Worm (Caenorhabditis elegans) whole organism, L4 larva: ENCODE measurements around the gene unc-41.

Experiments
- D1046.2 ChIP-seq: fragments of 200-800 bp; sonication (Bioruptor generic); IDR thresholded peaks from 2 replicates; pipeline ENCODE4 v1.3.6; 2022; ENCODE audit warnings: missing genetic modification characterization, missing compliant biosample characterization
- F10B5.3 ChIP-seq: sonication (generic microtip); optimal IDR thresholded peaks from 2 replicates; lab custom pipeline; 2016; ENCODE audit warnings: mild to moderate bottlenecking, missing genetic modification characterization, missing compliant biosample characterization
- F26F4.8 ChIP-seq: fragments of 200-800 bp; sonication (Bioruptor generic); conservative IDR thresholded peaks from 2 replicates; pipeline ENCODE4 v1.3.6; 2022; ENCODE audit warnings: missing genetic modification characterization, missing compliant biosample characterization
- Y75B8A.6 ChIP-seq: fragments of 200-800 bp; sonication (Bioruptor generic); IDR thresholded peaks from 2 replicates; pipeline ENCODE4 v1.3.6; 2022; ENCODE audit warnings: missing genetic modification reagents, missing genetic modification characterization, missing compliant biosample characterization
- ZK337.2 ChIP-seq: fragments of 200-800 bp; sonication (Bioruptor generic); IDR thresholded peaks from 2 replicates; pipeline ENCODE4 v1.3.6; 2022; ENCODE audit warnings: missing genetic modification reagents, missing genetic modification characterization, missing compliant biosample characterization
- ZK546.5 ChIP-seq, 2 experiments: sonication (generic microtip); optimal IDR thresholded peaks; 2 replicates each; lab custom pipeline; 2017; ENCODE audit warnings: missing biosample characterization in 2 of 2, missing genetic modification characterization in 2 of 2
- aha-1 ChIP-seq: fragments of 150-350 bp; peaks from one replicate; lab custom pipeline; 2014; ENCODE audit warnings: missing biosample characterization, missing genetic modification characterization
- attf-4 ChIP-seq: sonication (generic microtip); optimal IDR thresholded peaks from 3 replicates; lab custom pipeline; 2017; ENCODE audit warnings: missing biosample characterization, missing genetic modification characterization
- ceh-20 ChIP-seq: fragments of 200-800 bp; sonication (Bioruptor generic); IDR thresholded peaks from 2 replicates; pipeline ENCODE4 v1.3.6; 2022; ENCODE audit warnings: missing genetic modification reagents, missing genetic modification characterization, missing compliant biosample characterization
- ceh-44 ChIP-seq: fragments of 200-800 bp; sonication (Bioruptor generic); IDR thresholded peaks from 2 replicates; pipeline ENCODE4 v1.3.6; 2022; ENCODE audit warnings: missing genetic modification reagents, missing genetic modification characterization, missing compliant biosample characterization
- ceh-62 ChIP-seq: sonication (generic microtip); optimal IDR thresholded peaks from 2 replicates; lab custom pipeline; 2017; ENCODE audit warnings: missing biosample characterization, missing genetic modification characterization
- ceh-82 ChIP-seq: sonication (generic microtip); optimal IDR thresholded peaks from 2 replicates; lab custom pipeline; 2017; ENCODE audit warnings: missing biosample characterization, missing genetic modification characterization
- ces-1 ChIP-seq: fragments of 150-350 bp; sonication (generic microtip); optimal IDR thresholded peaks from 4 replicates; lab custom pipeline; 2014; ENCODE audit warnings: missing biosample characterization, missing genetic modification reagents, missing genetic modification characterization
- cey-2 ChIP-seq: sonication (generic microtip); optimal IDR thresholded peaks from 3 replicates; lab custom pipeline; 2017; ENCODE audit warnings: missing genetic modification characterization, mild to moderate bottlenecking, missing compliant biosample characterization, antibody characterized with exemption, borderline replicate concordance; ENCODE audit not compliant: insufficient read depth
- daf-12 ChIP-seq: fragments of 150-350 bp; optimal IDR thresholded peaks from 2 replicates; lab custom pipeline; 2014; ENCODE audit warnings: missing biosample characterization, missing genetic modification reagents, missing genetic modification characterization
- daf-16 ChIP-seq, 3 experiments: sonication (generic microtip); optimal IDR thresholded peaks; 2 replicates each; lab custom pipeline; 2016 to 2017; ENCODE audit warnings: missing genetic modification characterization in 3 of 3, missing genetic modification reagents in 3 of 3, mild to moderate bottlenecking in 2 of 3, missing compliant biosample characterization in 2 of 3, missing biosample characterization in 1 of 3, moderate library complexity in 1 of 3
- daf-19 ChIP-seq: fragments of 200-800 bp; sonication (Bioruptor generic); conservative IDR thresholded peaks from 2 replicates; pipeline ENCODE4 v1.3.6; 2022; ENCODE audit warnings: missing genetic modification characterization, missing compliant biosample characterization
- dmd-6 ChIP-seq: fragments of 200-800 bp; sonication (Bioruptor generic); IDR thresholded peaks from 2 replicates; pipeline ENCODE4 v1.3.6; 2022; ENCODE audit warnings: missing genetic modification reagents, missing genetic modification characterization, missing compliant biosample characterization
- dmd-8 ChIP-seq: fragments of 200-800 bp; sonication (Bioruptor generic); IDR thresholded peaks from 2 replicates; pipeline ENCODE4 v1.3.6; 2022; ENCODE audit warnings: missing genetic modification characterization, missing compliant biosample characterization
- dpl-1 ChIP-seq: fragments of 150-350 bp; optimal IDR thresholded peaks from 2 replicates; lab custom pipeline; 2014; ENCODE audit warnings: missing biosample characterization, missing genetic modification reagents, missing genetic modification characterization
- duxl-1 ChIP-seq: sonication (generic microtip); optimal IDR thresholded peaks from 2 replicates; lab custom pipeline; 2016; ENCODE audit warnings: mild to moderate bottlenecking, missing genetic modification characterization, moderate library complexity, missing compliant biosample characterization; ENCODE audit not compliant: poor library complexity
- dve-1 ChIP-seq: sonication (generic microtip); optimal IDR thresholded peaks from 2 replicates; lab custom pipeline; 2017; ENCODE audit warnings: antibody characterized with exemption, mild to moderate bottlenecking, missing genetic modification characterization, missing compliant biosample characterization; ENCODE audit not compliant: insufficient read depth
- gei-8 ChIP-seq: fragments of 200-800 bp; sonication (Bioruptor generic); optimal IDR thresholded peaks from 2 replicates; lab custom pipeline; 2018; ENCODE audit warnings: mild to moderate bottlenecking, missing genetic modification characterization, missing compliant biosample characterization
- hlh-11 ChIP-seq: fragments of 200-800 bp; sonication (Bioruptor generic); optimal IDR thresholded peaks from 2 replicates; lab custom pipeline; 2018; ENCODE audit warnings: mild to moderate bottlenecking, missing genetic modification characterization, missing compliant biosample characterization
- madf-9 ChIP-seq: fragments of 200-800 bp; sonication (Bioruptor generic); conservative IDR thresholded peaks from 2 replicates; pipeline ENCODE4 v1.3.6; 2022; ENCODE audit warnings: missing genetic modification reagents, missing genetic modification characterization, missing compliant biosample characterization
- mdt-29 ChIP-seq: fragments of 200-800 bp; sonication (Bioruptor generic); IDR thresholded peaks from 2 replicates; pipeline ENCODE4 v1.3.6; 2022; ENCODE audit warnings: missing genetic modification reagents, missing genetic modification characterization, missing compliant biosample characterization
- mep-1 ChIP-seq: fragments of 150-350 bp; sonication (generic microtip); optimal IDR thresholded peaks from 3 replicates; lab custom pipeline; 2014; ENCODE audit warnings: missing biosample characterization, missing genetic modification characterization
- mes-2 ChIP-seq: sonication (generic microtip); optimal IDR thresholded peaks from 2 replicates; lab custom pipeline; 2016; ENCODE audit warnings: missing genotype, mild to moderate bottlenecking, missing genetic modification characterization, missing compliant biosample characterization; ENCODE audit not compliant: poor library complexity, severe bottlenecking
- nhr-102 ChIP-seq: sonication (generic microtip); optimal IDR thresholded peaks from 2 replicates; lab custom pipeline; 2016; ENCODE audit warnings: mild to moderate bottlenecking, missing genetic modification characterization, moderate library complexity, missing compliant biosample characterization
- nhr-11 ChIP-seq: fragments of 150-350 bp; optimal IDR thresholded peaks from 2 replicates; lab custom pipeline; 2014; ENCODE audit warnings: missing biosample characterization, missing genetic modification characterization
- nhr-111 ChIP-seq: fragments of 200-800 bp; sonication (Bioruptor generic); optimal IDR thresholded peaks from 2 replicates; lab custom pipeline; 2018; ENCODE audit warnings: mild to moderate bottlenecking, missing genetic modification characterization, missing compliant biosample characterization
- nhr-25 ChIP-seq: sonication (generic microtip); optimal IDR thresholded peaks from 2 replicates; lab custom pipeline; 2017; ENCODE audit warnings: missing genetic modification characterization, mild to moderate bottlenecking, missing compliant biosample characterization, antibody characterized with exemption, moderate library complexity, borderline replicate concordance; ENCODE audit not compliant: insufficient read depth
- nhr-28 ChIP-seq: fragments of 150-350 bp; optimal IDR thresholded peaks from 2 replicates; lab custom pipeline; 2014; ENCODE audit warnings: missing biosample characterization, missing genetic modification characterization
- nhr-41 ChIP-seq: fragments of 200-800 bp; sonication (Bioruptor generic); IDR thresholded peaks from 2 replicates; pipeline ENCODE4 v1.3.6; 2022; ENCODE audit warnings: missing genetic modification reagents, missing genetic modification characterization, missing compliant biosample characterization
- nhr-6 ChIP-seq: fragments of 150-350 bp; optimal IDR thresholded peaks from 2 replicates; lab custom pipeline; 2014; ENCODE audit warnings: missing biosample characterization, missing genetic modification characterization
- nhr-76 ChIP-seq: fragments of 150-350 bp; optimal IDR thresholded peaks from 2 replicates; lab custom pipeline; 2014; ENCODE audit warnings: missing biosample characterization, missing genetic modification characterization
- pha-4 ChIP-seq, 2 experiments: fragments of 150-350 bp in 1 of 2; fragments of 200-800 bp in 1 of 2; sonication (Bioruptor generic) in 1 of 2; IDR thresholded peaks in 1 of 2; optimal IDR thresholded peaks in 1 of 2; 2 replicates each; pipeline versions ENCODE4 v1.3.6 to Lab custom; 2014 to 2022; ENCODE audit warnings: missing genetic modification characterization in 2 of 2, missing genetic modification reagents in 2 of 2, missing biosample characterization in 1 of 2, missing compliant biosample characterization in 1 of 2
- php-3 ChIP-seq: fragments of 200-800 bp; sonication (Bioruptor generic); IDR thresholded peaks from 2 replicates; pipeline ENCODE4 v1.3.6; 2022; ENCODE audit warnings: missing genetic modification reagents, missing genetic modification characterization, missing compliant biosample characterization
- pqm-1 ChIP-seq: sonication (generic microtip); optimal IDR thresholded peaks from 2 replicates; lab custom pipeline; 2017; ENCODE audit warnings: missing biosample characterization, missing genetic modification characterization
- set-16 ChIP-seq: fragments of 200-800 bp; sonication (Bioruptor generic); IDR thresholded peaks from 2 replicates; pipeline ENCODE4 v1.3.6; 2022; ENCODE audit warnings: missing genetic modification reagents, missing genetic modification characterization, missing compliant biosample characterization
- skn-1 ChIP-seq: fragments of 150-350 bp; optimal IDR thresholded peaks from 2 replicates; lab custom pipeline; 2014; ENCODE audit warnings: missing biosample characterization, missing genetic modification characterization
- spr-3 ChIP-seq: fragments of 200-800 bp; sonication (Bioruptor generic); optimal IDR thresholded peaks from 2 replicates; lab custom pipeline; 2018; ENCODE audit warnings: mild to moderate bottlenecking, missing genetic modification characterization, missing compliant biosample characterization
- unc-62 ChIP-seq, 3 experiments: fragments of 150-350 bp in 1 of 3; sonication (generic microtip); optimal IDR thresholded peaks in 2 of 3; peaks in 1 of 3; 1 replicate in 1 of 3; 2 replicates in 2 of 3; lab custom pipeline; 2014 to 2017; ENCODE audit warnings: missing biosample characterization in 3 of 3, missing genetic modification characterization in 3 of 3, missing genetic modification reagents in 3 of 3, missing genotype in 1 of 3
- zag-1 ChIP-seq: fragments of 150-350 bp; optimal IDR thresholded peaks from 2 replicates; lab custom pipeline; 2014; ENCODE audit warnings: missing biosample characterization, missing genetic modification characterization

unc-41 gene

DNA sequence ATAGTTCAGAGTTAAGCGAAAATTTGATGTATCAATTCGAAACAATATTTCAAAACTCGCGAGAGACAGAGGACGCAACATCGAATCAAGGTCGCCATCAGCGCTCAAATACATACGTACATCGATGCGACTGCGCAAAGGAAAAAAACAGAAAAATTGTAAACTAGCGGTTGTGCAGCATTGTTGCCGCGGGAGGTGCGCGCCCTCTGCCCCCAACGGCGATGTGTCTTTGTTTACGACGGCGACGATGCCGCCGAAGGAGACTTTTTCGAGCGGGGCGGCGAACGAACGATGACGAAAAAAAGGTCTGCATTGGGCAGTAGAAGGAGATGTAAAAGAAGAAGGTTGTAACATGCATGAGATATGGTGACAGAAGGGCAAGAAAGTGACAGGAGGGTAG is 13.1 kb downstream of the unc-41 start:
- peak; percentile 28 for TF ChIP-seq nhr-25 (tag; lab: Kevin White, UChicago)
- TF ChIP-seq nhr-6: no peak
- no peak for TF ChIP-seq duxl-1
- peak; percentile 44; the same call in 1 of the 2 replicates for TF ChIP-seq set-16 (GFP tag; lab: Robert Waterston, UW)
- TF ChIP-seq unc-62 (GFP tag; optimal IDR thresholded peaks at IDR 0.05 in 1 of 2; lab: Kevin White, UChicago): peak in 1 of 2 experiments; percentile 71
- no peak for TF ChIP-seq unc-62 (tag; optimal IDR thresholded peaks at IDR 0.05; lab: Kevin White, UChicago)
- TF ChIP-seq ceh-20 (GFP tag; lab: Robert Waterston, UW): 0 out of 2 replicates have a peak, but pooled peaks have one; percentile 35
- peak; percentile 17 for TF ChIP-seq mep-1 (tag; lab: Kevin White, UChicago)
- TF ChIP-seq mes-2 (tag; lab: Kevin White, UChicago): peak; percentile 6
- no peak for TF ChIP-seq nhr-76 (tag; lab: Kevin White, UChicago)

DNA sequence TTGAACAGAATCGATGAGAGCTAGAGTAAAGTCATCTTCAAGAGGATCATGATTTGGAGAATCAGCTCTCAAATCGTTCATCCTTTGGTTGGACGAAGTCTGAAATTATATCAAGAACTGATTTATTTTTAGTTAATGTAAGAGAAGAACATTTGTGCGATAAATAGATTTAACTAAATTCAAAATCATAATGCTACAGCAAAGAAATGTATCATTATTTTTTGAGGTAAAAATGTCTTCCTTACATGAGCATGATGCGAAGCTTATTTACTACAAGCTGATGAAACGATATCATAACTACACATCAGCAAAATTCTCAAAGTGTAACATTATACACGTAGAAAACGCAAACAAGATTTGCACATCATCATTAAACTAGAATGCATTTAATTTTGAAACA is 13.6 kb downstream of the unc-41 start, which contains the start of gene madf-4:
Gene madf-4, minus strand, starts transcription at position 101 of the 400 bp plus-strand sequence.
- TF ChIP-seq nhr-28 (no peak), ces-1 (GFP tag; lab: Kevin White, UChicago) (no peak), skn-1 (tag; lab: Kevin White, UChicago) (no peak), pqm-1 (no peak), dmd-6 (no peak), spr-3 (no peak), D1046.2 (GFP tag; lab: Robert Waterston, UW) (no peak), mdt-29 (no peak), zag-1 (tag; lab: Kevin White, UChicago) (no peak), nhr-41 (GFP tag; lab: Robert Waterston, UW) (no peak), daf-12 (tag; lab: Kevin White, UChicago) (no peak), madf-9 (GFP tag; lab: Robert Waterston, UW) (no peak), attf-4 (no peak), ceh-44 (no peak), dmd-8 (GFP tag; lab: Robert Waterston, UW) (no peak), dve-1 (no peak)

DNA sequence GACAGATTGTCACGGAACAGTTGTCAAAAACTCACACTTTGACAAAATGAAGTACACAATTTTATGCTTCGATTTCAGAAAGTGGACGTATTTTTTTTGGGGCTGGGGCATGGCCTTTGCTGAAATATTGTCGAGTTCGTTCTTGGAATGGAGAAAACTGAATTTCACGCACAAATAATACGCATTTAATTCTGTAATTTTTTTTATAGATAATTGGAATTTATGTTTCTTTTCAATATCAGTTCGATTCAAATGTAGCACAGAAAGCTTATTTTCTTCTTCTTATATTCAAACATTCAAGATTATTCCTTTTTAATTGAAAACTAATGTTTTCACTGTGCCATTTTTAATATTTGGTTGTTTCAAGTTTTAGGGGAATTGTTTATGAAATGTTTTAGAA is 15.7 kb downstream of the unc-41 start, which contains the start of gene T07C12.10:
Gene T07C12.10, minus strand, starts transcription at position 101 of the 400 bp plus-strand sequence.
- TF ChIP-seq cey-2 (tag; lab: Kevin White, UChicago) (no peak), ZK546.5 (tag; optimal IDR thresholded peaks at IDR 0.05; lab: Kevin White, UChicago) (no peak), F10B5.3 (tag; lab: Kevin White, UChicago) (no peak), daf-19 (GFP tag; lab: Robert Waterston, UW) (no peak), F26F4.8 (GFP tag; lab: Robert Waterston, UW) (no peak), dpl-1 (GFP tag; lab: Kevin White, UChicago) (no peak), ceh-44 (no peak), ceh-82 (no peak), zag-1 (tag; lab: Kevin White, UChicago) (no peak), aha-1 (tag; lab: Kevin White, UChicago) (no peak), nhr-111 (GFP tag; lab: Kevin White, UChicago) (no peak)

DNA sequence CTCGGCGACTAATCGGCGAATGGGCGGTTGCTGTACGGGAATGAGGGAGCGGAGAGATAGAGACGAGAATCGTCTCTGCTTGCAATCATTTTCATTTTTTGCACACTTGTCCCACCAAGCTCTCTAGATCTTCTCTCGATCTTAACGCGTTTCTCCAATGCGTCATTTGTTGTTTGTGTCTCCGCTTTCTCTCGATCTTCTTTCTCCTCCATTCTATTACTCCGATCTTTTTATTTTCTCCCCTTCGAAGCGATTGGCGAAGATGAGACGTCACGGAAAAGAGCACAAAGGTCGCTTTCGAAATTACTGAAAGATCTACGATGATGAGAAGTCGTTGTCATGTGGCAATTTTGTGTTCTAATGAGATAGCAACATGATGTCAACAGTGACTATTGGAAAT is 17.4 kb downstream of the unc-41 start:
- no peak for TF ChIP-seq Y75B8A.6 (GFP tag; lab: Robert Waterston, UW)
- peak; percentile 56 for TF ChIP-seq nhr-11 (tag; lab: Kevin White, UChicago)
- no peak for TF ChIP-seq daf-19 (GFP tag; lab: Robert Waterston, UW)
- no peak for TF ChIP-seq ZK337.2 (GFP tag; lab: Robert Waterston, UW)
- no peak for TF ChIP-seq pha-4 (GFP tag; IDR thresholded peaks at IDR 0.05; lab: Robert Waterston, UW)
- TF ChIP-seq pha-4 (tag; optimal IDR thresholded peaks at IDR 0.05; lab: Kevin White, UChicago): no peak
- no peak for TF ChIP-seq php-3 (GFP tag; lab: Robert Waterston, UW)
- TF ChIP-seq daf-16 (GFP tag; optimal IDR thresholded peaks at IDR 0.05; lab: Kevin White, UChicago): peak in 1 of 2 experiments; percentile 83
- no peak for TF ChIP-seq daf-16 (tag; optimal IDR thresholded peaks at IDR 0.05; lab: Kevin White, UChicago)
- TF ChIP-seq gei-8 (GFP tag; lab: Kevin White, UChicago): no peak
- TF ChIP-seq unc-62 (GFP tag; optimal IDR thresholded peaks at IDR 0.05 in 1 of 2; lab: Kevin White, UChicago): peak in 1 of 2 experiments; percentile 76
- TF ChIP-seq unc-62 (tag; optimal IDR thresholded peaks at IDR 0.05; lab: Kevin White, UChicago): no peak
- TF ChIP-seq ceh-62 (tag; lab: Kevin White, UChicago): no peak
- peak; percentile 58 for TF ChIP-seq hlh-11
- TF ChIP-seq nhr-102 (tag; lab: Kevin White, UChicago): no peak
- no peak for TF ChIP-seq skn-1 (tag; lab: Kevin White, UChicago)
- peak; percentile 21 for TF ChIP-seq aha-1 (tag; lab: Kevin White, UChicago)
